Worm (Caenorhabditis elegans): ENCODE data around the gene ZK470.1.
A peak's percentile ranks its signal among the peaks of the same experiment; 100 is the strongest.

Gene ZK470.1

ce11 chrX:4146046-4146445 lies 17.4 kb upstream of the ZK470.1 start:
- TF ChIP-seq nhr-25 (tag; optimal IDR thresholded peaks at IDR 0.05; ENCODE audit: borderline replicate concordance, insufficient read depth): peak; percentile 23
- no peak for TF ChIP-seq fkh-10 (GFP tag; optimal IDR thresholded peaks at IDR 0.05)
- TF ChIP-seq D1046.2 (GFP tag; IDR thresholded peaks at IDR 0.05): 0 out of 2 replicates have a peak, but pooled peaks have one; percentile 17
- TF ChIP-seq Y75B8A.6 (GFP tag; IDR thresholded peaks at IDR 0.05): no peak; the same call in 1 of the 2 replicates
- TF ChIP-seq unc-62 (GFP tag; optimal IDR thresholded peaks at IDR 0.05 in 1 of 2): peak in 1 of 2 experiments; percentile 58
- TF ChIP-seq unc-62 (tag; optimal IDR thresholded peaks at IDR 0.05): no peak
- TF ChIP-seq madf-9 (GFP tag; conservative IDR thresholded peaks at IDR 0.05): no peak
- TF ChIP-seq zfp-2 (tag; optimal IDR thresholded peaks at IDR 0.05): no peak
- TF ChIP-seq aly-2 (tag; optimal IDR thresholded peaks at IDR 0.05): no peak
- no peak for TF ChIP-seq daf-16 (GFP tag; optimal IDR thresholded peaks at IDR 0.05)
- peak; percentile 9 for TF ChIP-seq daf-16 (tag; optimal IDR thresholded peaks at IDR 0.05)
- TF ChIP-seq nhr-48 (tag; optimal IDR thresholded peaks at IDR 0.05): no peak
- TF ChIP-seq daf-8 (GFP tag; IDR thresholded peaks at IDR 0.05): no peak
- no peak for TF ChIP-seq lin-1 (GFP tag; IDR thresholded peaks at IDR 0.05)
- peak; percentile 44; the same call in 1 of the 2 replicates for TF ChIP-seq mxl-2 (GFP tag; conservative IDR thresholded peaks at IDR 0.05)
- TF ChIP-seq nhr-10 (tag; optimal IDR thresholded peaks at IDR 0.05): no peak
- TF ChIP-seq sdz-12 (GFP tag; optimal IDR thresholded peaks at IDR 0.05): no peak
- no peak for TF ChIP-seq daf-12 (tag; optimal IDR thresholded peaks at IDR 0.05)
- TF ChIP-seq aha-1 (tag): peak; percentile 29
- no peak for TF ChIP-seq pqm-1 (tag; optimal IDR thresholded peaks at IDR 0.05)
- TF ChIP-seq ztf-11 (tag; optimal IDR thresholded peaks at IDR 0.05): no peak

DNA sequence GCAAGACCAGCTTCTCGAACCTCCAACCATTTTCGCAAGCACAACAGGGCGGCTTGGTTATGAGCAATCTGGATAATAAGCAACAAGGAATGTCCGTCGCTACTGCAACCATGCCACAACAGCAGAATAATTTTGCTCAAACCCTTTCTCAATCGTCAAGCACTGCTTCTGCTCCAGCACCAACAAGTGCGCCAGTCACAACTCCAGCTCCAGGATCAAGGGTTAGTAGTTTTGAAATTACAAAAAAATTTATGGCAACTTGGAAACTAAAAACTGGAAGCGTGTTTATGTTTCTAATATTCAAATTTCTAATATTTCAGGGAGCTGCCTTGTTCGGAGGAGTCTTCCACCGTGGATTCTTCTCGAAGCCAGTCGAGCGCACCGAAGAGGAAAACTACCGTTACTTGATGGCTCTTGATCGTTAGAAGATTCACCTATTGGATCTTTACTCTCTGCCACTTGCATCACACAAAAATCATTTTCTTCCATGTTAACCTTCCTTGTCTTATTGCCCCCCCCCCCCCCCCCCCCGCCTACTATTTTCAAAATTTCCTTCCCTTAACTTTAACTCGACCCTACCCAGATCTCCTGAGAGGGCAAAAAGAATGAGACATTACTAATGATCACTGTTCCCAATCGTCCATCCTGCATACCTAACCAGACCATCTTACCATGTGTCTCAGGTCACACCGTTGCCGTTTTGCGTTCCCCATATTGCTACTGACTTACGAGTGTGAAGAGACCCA lies 16.5 kb upstream of the ZK470.1 start:
- TF ChIP-seq hmg-1.1 (GFP tag; IDR thresholded peaks at IDR 0.05) (0 out of 2 replicates have a peak, but pooled peaks have one; percentile 21), lsy-2 (tag; optimal IDR thresholded peaks at IDR 0.05) (peak in 1 of 2 experiments; percentile 1), ZK546.5 (tag; optimal IDR thresholded peaks at IDR 0.05) (no peak), daf-16 (GFP tag; optimal IDR thresholded peaks at IDR 0.05) (no peak), daf-16 (tag; optimal IDR thresholded peaks at IDR 0.05) (peak; percentile 0), pha-4 (GFP tag; IDR thresholded peaks at IDR 0.05) (0 out of 2 replicates have a peak, but pooled peaks have one; percentile 4), pha-4 (tag; optimal IDR thresholded peaks at IDR 0.05) (no peak), aha-1 (tag) (peak; percentile 97), F37D6.2 (tag; optimal IDR thresholded peaks at IDR 0.05) (peak; percentile 7), T26A8.4 (GFP tag; IDR thresholded peaks at IDR 0.05) (peak; percentile 29; the same call in 1 of the 2 replicates), hlh-11 (tag; optimal IDR thresholded peaks at IDR 0.05) (no peak)

- TF ChIP-seq Y75B8A.6 (GFP tag; IDR thresholded peaks at IDR 0.05) (peak; percentile 83), daf-19 (GFP tag; conservative IDR thresholded peaks at IDR 0.05) (no peak), ztf-7 (tag; optimal IDR thresholded peaks at IDR 0.05) (no peak), daf-16 (GFP tag; optimal IDR thresholded peaks at IDR 0.05) (no peak), daf-16 (tag; optimal IDR thresholded peaks at IDR 0.05) (peak; percentile 3), T26A8.4 (GFP tag; IDR thresholded peaks at IDR 0.05) (peak; percentile 70), mdt-29 (GFP tag; IDR thresholded peaks at IDR 0.05) (peak; percentile 48), gei-8 (GFP tag; optimal IDR thresholded peaks at IDR 0.05) (no peak), mxl-3 (GFP tag; optimal IDR thresholded peaks at IDR 0.05) (no peak), arid-1 (GFP tag; conservative IDR thresholded peaks at IDR 0.05) (0 out of 2 replicates have a peak, but pooled peaks have one; percentile 53), lir-3 (tag; optimal IDR thresholded peaks at IDR 0.05) (no peak), hmg-1.1 (GFP tag; IDR thresholded peaks at IDR 0.05) (peak; percentile 39), zip-2 (tag; optimal IDR thresholded peaks at IDR 0.05) (no peak), tra-1 (GFP tag; IDR thresholded peaks at IDR 0.05) (peak; percentile 25; the same call in 1 of the 2 replicates), dmd-9 (GFP tag; IDR thresholded peaks at IDR 0.05) (0 out of 2 replicates have a peak, but pooled peaks have one; percentile 4), F37D6.2 (tag; optimal IDR thresholded peaks at IDR 0.05) (peak; percentile 6), ZK337.2 (GFP tag; IDR thresholded peaks at IDR 0.05) (no peak; the same call in 1 of the 2 replicates), nhr-11 (tag; optimal IDR thresholded peaks at IDR 0.05) (no peak), cey-2 (tag; optimal IDR thresholded peaks at IDR 0.05; ENCODE audit: borderline replicate concordance, insufficient read depth) (no peak), daf-8 (GFP tag; IDR thresholded peaks at IDR 0.05) (no peak), lin-13 (GFP tag; optimal IDR thresholded peaks at IDR 0.05) (no peak), aha-1 (tag) (peak; percentile 78), Y5F2A.4 (GFP tag; optimal IDR thresholded peaks at IDR 0.05) (no peak), ceh-82 (tag; optimal IDR thresholded peaks at IDR 0.05) (no peak)
Measured at ce11 chrX:4147600-4148448, 15.7 kb upstream of the ZK470.1 start.
